Worm (Caenorhabditis elegans) whole organism, young adult: ENCODE measurements around the gene Y37E11AL.3.

Experiments used
- B0261.1 ChIP-seq: sonication (generic microtip); optimal IDR thresholded peaks from 2 replicates; lab custom pipeline; 2016; ENCODE audit warnings: mild to moderate bottlenecking, missing genetic modification characterization, moderate library complexity, missing compliant biosample characterization
- C17E4.6 ChIP-seq: fragments of 200-800 bp; sonication (Bioruptor generic); IDR thresholded peaks from 2 replicates; pipeline ENCODE4 v1.3.6; 2022; ENCODE audit warnings: missing genetic modification reagents, missing genetic modification characterization, missing compliant biosample characterization
- D2030.7 ChIP-seq: fragments of 200-800 bp; sonication (Bioruptor generic); IDR thresholded peaks from 2 replicates; pipeline ENCODE4 v1.3.6; 2022; ENCODE audit warnings: missing genetic modification reagents, missing genetic modification characterization, missing compliant biosample characterization
- F22D6.2 ChIP-seq: sonication (generic microtip); optimal IDR thresholded peaks from 2 replicates; lab custom pipeline; 2016; ENCODE audit warnings: mild to moderate bottlenecking, missing genetic modification characterization, missing compliant biosample characterization
- F23B12.7 ChIP-seq: sonication (generic microtip); optimal IDR thresholded peaks from 2 replicates; lab custom pipeline; 2017; ENCODE audit warnings: missing genetic modification characterization, mild to moderate bottlenecking, missing compliant biosample characterization, antibody characterized with exemption, moderate library complexity; ENCODE audit not compliant: insufficient read depth
- F33H1.4 ChIP-seq: fragments of 200-800 bp; sonication (Bioruptor generic); IDR thresholded peaks from 2 replicates; pipeline ENCODE4 v1.3.6; 2022; ENCODE audit warnings: missing genetic modification reagents, missing genetic modification characterization, missing compliant biosample characterization
- K11D2.4 ChIP-seq: fragments of 200-800 bp; sonication (Bioruptor generic); IDR thresholded peaks from 2 replicates; pipeline ENCODE4 v1.3.6; 2022; ENCODE audit warnings: missing genetic modification reagents, missing genetic modification characterization, missing compliant biosample characterization
- T07F8.4 ChIP-seq: sonication (generic microtip); optimal IDR thresholded peaks from 2 replicates; lab custom pipeline; 2016; ENCODE audit warnings: mild to moderate bottlenecking, missing genetic modification characterization, moderate library complexity, missing compliant biosample characterization
- Y79H2A.3 ChIP-seq: fragments of 200-800 bp; sonication (Bioruptor generic); conservative IDR thresholded peaks from 2 replicates; pipeline ENCODE4 v1.3.6; 2022; ENCODE audit warnings: missing genetic modification reagents, missing genetic modification characterization, missing compliant biosample characterization
- ZK185.1 ChIP-seq: sonication (generic microtip); optimal IDR thresholded peaks from 2 replicates; lab custom pipeline; 2016; ENCODE audit warnings: mild to moderate bottlenecking, missing genetic modification characterization, missing compliant biosample characterization; ENCODE audit not compliant: poor library complexity, severe bottlenecking
- athp-1 ChIP-seq: sonication (generic microtip); optimal IDR thresholded peaks from 2 replicates; lab custom pipeline; 2017; ENCODE audit warnings: mild to moderate bottlenecking, missing genetic modification characterization, missing compliant biosample characterization
- attf-3 ChIP-seq: fragments of 200-800 bp; sonication (Bioruptor generic); conservative IDR thresholded peaks from 2 replicates; pipeline ENCODE4 v1.3.6; 2022; ENCODE audit warnings: missing genetic modification reagents, missing genetic modification characterization, missing compliant biosample characterization
- attf-5 ChIP-seq: fragments of 200-800 bp; sonication (Bioruptor generic); optimal IDR thresholded peaks from 2 replicates; lab custom pipeline; 2018; ENCODE audit warnings: mild to moderate bottlenecking, missing genetic modification characterization, missing compliant biosample characterization
- bed-2 ChIP-seq: fragments of 200-800 bp; sonication (Bioruptor generic); IDR thresholded peaks from 2 replicates; pipeline ENCODE4 v1.3.6; 2022; ENCODE audit warnings: missing genetic modification reagents, missing genetic modification characterization, missing compliant biosample characterization
- cebp-1 ChIP-seq, 2 experiments: fragments of 200-800 bp in 1 of 2; sonication (Bioruptor generic) in 1 of 2; sonication (generic microtip) in 1 of 2; IDR thresholded peaks in 1 of 2; optimal IDR thresholded peaks in 1 of 2; 2 replicates each; pipeline versions ENCODE4 v1.3.6 to Lab custom; 2017 to 2022; ENCODE audit warnings: missing compliant biosample characterization in 2 of 2, missing genetic modification characterization in 2 of 2, mild to moderate bottlenecking in 1 of 2, missing genetic modification reagents in 1 of 2, moderate library complexity in 1 of 2
- cebp-2 ChIP-seq: fragments of 200-800 bp; sonication (Bioruptor generic); IDR thresholded peaks from 2 replicates; pipeline ENCODE4 v1.3.6; 2022; ENCODE audit warnings: missing genetic modification characterization, missing compliant biosample characterization
- ceh-27 ChIP-seq: fragments of 200-800 bp; sonication (Bioruptor generic); optimal IDR thresholded peaks from 2 replicates; lab custom pipeline; 2018; ENCODE audit warnings: mild to moderate bottlenecking, missing genetic modification characterization, moderate library complexity, missing compliant biosample characterization
- ceh-40 ChIP-seq: fragments of 200-800 bp; sonication (Bioruptor generic); IDR thresholded peaks from 2 replicates; pipeline ENCODE4 v1.3.6; 2022; ENCODE audit warnings: missing genetic modification characterization, missing compliant biosample characterization
- die-1 ChIP-seq: sonication (generic microtip); optimal IDR thresholded peaks from 2 replicates; lab custom pipeline; 2016; ENCODE audit warnings: missing genotype, mild to moderate bottlenecking, missing genetic modification characterization, missing compliant biosample characterization
- dox-1 ChIP-seq: fragments of 200-800 bp; sonication (Bioruptor generic); IDR thresholded peaks from 2 replicates; pipeline ENCODE4 v1.3.6; 2022; ENCODE audit warnings: missing genetic modification reagents, missing genetic modification characterization, missing compliant biosample characterization
- dpl-1 ChIP-seq: fragments of 150-350 bp; optimal IDR thresholded peaks from 2 replicates; lab custom pipeline; 2014; ENCODE audit warnings: missing biosample characterization, missing genetic modification reagents, missing genetic modification characterization
- efl-1 ChIP-seq: fragments of 150-350 bp; optimal IDR thresholded peaks from 2 replicates; lab custom pipeline; 2014; ENCODE audit warnings: missing biosample characterization, missing genetic modification reagents, missing genetic modification characterization
- hlh-26 ChIP-seq: fragments of 200-800 bp; sonication (Bioruptor generic); conservative IDR thresholded peaks from 2 replicates; pipeline ENCODE4 v1.3.6; 2022; ENCODE audit warnings: missing genetic modification reagents, missing genetic modification characterization, missing compliant biosample characterization
- lin-26 ChIP-seq: fragments of 200-800 bp; sonication (Bioruptor generic); IDR thresholded peaks from 2 replicates; pipeline ENCODE4 v1.3.6; 2022; ENCODE audit warnings: missing genetic modification reagents, missing genetic modification characterization, missing compliant biosample characterization
- lin-35 ChIP-seq, 3 experiments: fragments of 150-350 bp in 2 of 3; sonication (generic microtip) in 1 of 3; optimal IDR thresholded peaks; 2 replicates each; lab custom pipeline; 2014 to 2018; ENCODE audit warnings: missing biosample characterization in 3 of 3, missing genetic modification characterization in 3 of 3, missing genetic modification reagents in 3 of 3
- lin-54 ChIP-seq: fragments of 200-800 bp; sonication (Bioruptor generic); optimal IDR thresholded peaks from 2 replicates; lab custom pipeline; 2018; ENCODE audit warnings: mild to moderate bottlenecking, missing genetic modification characterization, missing compliant biosample characterization
- lsl-1 ChIP-seq: fragments of 200-800 bp; sonication (Bioruptor generic); optimal IDR thresholded peaks from 2 replicates; lab custom pipeline; 2018; ENCODE audit warnings: mild to moderate bottlenecking, missing genetic modification characterization, moderate library complexity, missing compliant biosample characterization
- lsy-27 ChIP-seq: sonication (generic microtip); optimal IDR thresholded peaks from 2 replicates; lab custom pipeline; 2017; ENCODE audit warnings: missing genetic modification characterization, mild to moderate bottlenecking, missing compliant biosample characterization, antibody characterized with exemption, missing genotype, borderline replicate concordance; ENCODE audit not compliant: insufficient read depth
- madf-6 ChIP-seq: fragments of 200-800 bp; sonication (Bioruptor generic); IDR thresholded peaks from 2 replicates; pipeline ENCODE4 v1.3.6; 2022; ENCODE audit warnings: missing genetic modification reagents, missing genetic modification characterization, missing compliant biosample characterization
- mcd-1 ChIP-seq: fragments of 200-800 bp; sonication (Bioruptor generic); IDR thresholded peaks from 2 replicates; pipeline ENCODE4 v1.3.6; 2022; ENCODE audit warnings: missing genetic modification reagents, missing genetic modification characterization, missing compliant biosample characterization
- nhr-27 ChIP-seq: fragments of 200-800 bp; sonication (Bioruptor generic); optimal IDR thresholded peaks from 2 replicates; lab custom pipeline; 2018; ENCODE audit warnings: mild to moderate bottlenecking, missing genetic modification characterization, moderate library complexity, missing compliant biosample characterization
- pbrm-1 ChIP-seq: fragments of 200-800 bp; sonication (Bioruptor generic); IDR thresholded peaks from 2 replicates; pipeline ENCODE4 v1.3.6; 2022; ENCODE audit warnings: missing genetic modification reagents, missing genetic modification characterization, missing compliant biosample characterization
- rcor-1 ChIP-seq: fragments of 200-800 bp; sonication (Bioruptor generic); IDR thresholded peaks from 2 replicates; pipeline ENCODE4 v1.3.6; 2022; ENCODE audit warnings: missing genetic modification reagents, missing genetic modification characterization, missing compliant biosample characterization
- snpc-4 ChIP-seq, 5 experiments: fragments of 150-350 bp in 1 of 5; sonication (generic microtip) in 4 of 5; optimal IDR thresholded peaks; 2 replicates each; lab custom pipeline; 2014 to 2018; ENCODE audit warnings: missing genetic modification characterization in 5 of 5, missing biosample characterization in 3 of 5, antibody characterized with exemption in 2 of 5, mild to moderate bottlenecking in 2 of 5, missing compliant biosample characterization in 2 of 5, missing genotype in 2 of 5, moderate library complexity in 2 of 5, missing genetic modification reagents in 1 of 5
- sptf-2 ChIP-seq: fragments of 200-800 bp; sonication (Bioruptor generic); optimal IDR thresholded peaks from 2 replicates; lab custom pipeline; 2018; ENCODE audit warnings: mild to moderate bottlenecking, missing genetic modification characterization, missing compliant biosample characterization
- tbp1 ChIP-seq: fragments of 200-800 bp; sonication (Bioruptor generic); optimal IDR thresholded peaks from 2 replicates; lab custom pipeline; 2018; ENCODE audit warnings: mild to moderate bottlenecking, missing genetic modification characterization, missing compliant biosample characterization
- zfh-2 ChIP-seq: fragments of 200-800 bp; sonication (Bioruptor generic); conservative IDR thresholded peaks from 2 replicates; pipeline ENCODE4 v1.3.6; 2022; ENCODE audit warnings: missing genetic modification reagents, missing genetic modification characterization, missing compliant biosample characterization
- ztf-22 ChIP-seq: fragments of 200-800 bp; sonication (Bioruptor generic); optimal IDR thresholded peaks from 2 replicates; lab custom pipeline; 2018; ENCODE audit warnings: mild to moderate bottlenecking, missing genetic modification characterization, moderate library complexity, missing compliant biosample characterization
- ztf-3 ChIP-seq: fragments of 200-800 bp; sonication (Bioruptor generic); optimal IDR thresholded peaks from 2 replicates; lab custom pipeline; 2018; ENCODE audit warnings: mild to moderate bottlenecking, missing genetic modification characterization, missing compliant biosample characterization

The Y37E11AL.3 gene

DNA sequence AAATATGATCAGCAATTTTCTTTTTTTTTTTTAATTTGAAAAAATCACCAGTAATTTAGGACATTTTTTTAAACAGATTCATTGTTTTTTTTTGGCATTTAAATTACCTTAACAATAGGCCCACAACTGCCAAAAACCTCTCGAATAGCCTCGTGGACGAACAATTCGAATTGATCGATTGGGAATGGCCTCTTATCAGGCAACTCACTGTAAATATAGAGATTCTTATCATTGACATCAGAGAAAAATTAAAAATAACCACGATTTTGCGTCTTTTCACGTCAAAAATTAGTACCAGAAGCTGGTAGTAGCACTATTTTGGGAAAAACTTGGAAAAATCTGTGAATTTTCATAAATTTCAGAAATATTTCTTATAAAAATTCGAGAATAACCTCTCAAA is 27.2 kb downstream of the Y37E11AL.3 start:
- no peak for TF ChIP-seq T07F8.4 (tag; lab: Kevin White, UChicago)
- TF ChIP-seq ceh-40 (GFP tag; lab: Robert Waterston, UW), result no peak
- TF ChIP-seq attf-3 (GFP tag; lab: Robert Waterston, UW), result no peak

DNA sequence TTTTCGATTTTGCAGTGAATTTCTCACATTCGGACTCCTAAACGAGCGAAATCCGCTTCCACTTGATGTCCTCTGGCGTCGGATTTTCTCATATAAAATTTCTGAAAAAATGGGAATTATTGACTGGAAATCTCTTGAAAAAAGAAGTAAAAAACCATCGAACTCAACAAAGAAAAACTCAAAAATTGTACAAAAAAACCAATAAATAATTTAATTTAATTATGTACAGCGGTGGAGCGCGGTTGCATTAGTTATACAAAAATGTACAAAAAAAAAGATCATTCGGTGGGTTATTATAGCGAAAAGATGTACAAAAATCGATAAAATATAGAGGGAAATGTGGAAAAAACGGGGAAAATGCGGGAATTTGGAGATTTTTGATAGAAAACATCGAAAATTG is 28.0 kb downstream of the Y37E11AL.3 start, which contains the start of gene Y37E11AM.4:
TSS of gene Y37E11AM.4 (minus strand) at position 101 of the 400 bp plus-strand sequence.
- no peak for TF ChIP-seq sptf-2 (GFP tag; lab: Kevin White, UChicago)
- TF ChIP-seq F22D6.2 (tag; lab: Kevin White, UChicago), result no peak

DNA sequence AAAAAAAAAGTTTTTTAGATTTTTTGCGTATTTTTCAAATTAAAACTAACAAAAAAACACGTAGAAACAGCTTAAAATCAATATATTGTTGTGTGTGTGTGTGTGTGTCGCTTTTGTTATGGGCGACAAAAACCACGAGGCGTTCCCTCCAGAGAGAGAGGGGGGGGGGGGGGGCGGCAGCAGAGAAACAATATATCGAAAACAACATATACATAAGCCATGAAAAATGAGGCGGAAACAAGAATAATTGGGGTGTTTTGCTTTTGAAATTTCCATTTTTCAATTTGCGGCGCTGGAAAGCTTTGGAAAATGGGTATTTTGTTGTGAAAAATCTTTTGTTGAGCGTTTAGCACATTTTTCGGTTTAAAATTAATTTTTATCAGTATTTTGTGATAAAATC is 30.6 kb downstream of the Y37E11AL.3 start, which contains the start of gene Y37E11AM.2:
TSS of gene Y37E11AM.2 (minus strand) at position 101 of the 400 bp plus-strand sequence.
- no peak for TF ChIP-seq Y79H2A.3 (GFP tag; lab: Robert Waterston, UW)
- 0 out of 2 replicates have a peak, but pooled peaks have one; percentile 17 for TF ChIP-seq zfh-2 (GFP tag; lab: Robert Waterston, UW)

DNA sequence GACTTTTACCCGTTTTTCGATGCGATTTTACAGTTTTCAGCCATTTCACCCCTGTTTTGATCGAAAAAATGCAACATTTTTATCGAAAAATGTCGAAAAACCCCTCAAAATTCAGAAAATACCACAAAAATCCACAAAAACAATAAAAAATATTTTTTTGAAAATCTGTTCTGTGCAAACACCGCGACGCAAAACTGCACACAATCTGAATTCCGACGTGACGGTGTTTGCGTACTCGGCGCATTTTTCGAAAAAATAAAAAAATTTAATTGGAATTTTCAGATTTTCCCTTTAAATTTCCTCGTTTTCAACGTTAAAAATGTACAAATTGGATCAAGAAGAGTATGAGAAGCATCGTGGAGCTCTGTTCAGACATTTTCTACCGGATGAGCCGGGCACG is 31.1 kb downstream of the Y37E11AL.3 start, which contains the start of gene smgl-2:
TSS of gene smgl-2 (plus strand) at position 320 of the 400 bp plus-strand sequence.
- TF ChIP-seq nhr-27 (tag; lab: Kevin White, UChicago) (no peak), cebp-2 (GFP tag; lab: Robert Waterston, UW) (no peak), ztf-3 (GFP tag; lab: Kevin White, UChicago) (no peak), cebp-1 (GFP tag; IDR thresholded peaks at IDR 0.05; lab: Robert Waterston, UW) (no peak), cebp-1 (tag; optimal IDR thresholded peaks at IDR 0.05; lab: Kevin White, UChicago) (peak; percentile 37), F23B12.7 (peak; percentile 24), attf-5 (GFP tag; lab: Kevin White, UChicago) (peak; percentile 84), ZK185.1 (tag; lab: Kevin White, UChicago) (no peak), hlh-26 (GFP tag; lab: Robert Waterston, UW) (no peak), die-1 (no peak), B0261.1 (tag; lab: Kevin White, UChicago) (no peak), snpc-4 (GFP tag; optimal IDR thresholded peaks at IDR 0.05; lab: Kevin White, UChicago) (no peak), snpc-4 (tag; optimal IDR thresholded peaks at IDR 0.05; lab: Kevin White, UChicago) (peak in 2 of 4 experiments; percentile 40 to 48), K11D2.4 (GFP tag; lab: Robert Waterston, UW) (peak; percentile 52; the same call in 1 of the 2 replicates), lin-35 (GFP tag; optimal IDR thresholded peaks at IDR 0.05; lab: Kevin White, UChicago) (peak in 1 of 3 experiments; percentile 76), lin-26 (GFP tag; lab: Robert Waterston, UW) (no peak), sptf-2 (GFP tag; lab: Kevin White, UChicago) (no peak), tbp1 (GFP tag; lab: Kevin White, UChicago) (peak; percentile 40), D2030.7 (GFP tag; lab: Robert Waterston, UW) (peak; percentile 46; the same call in 1 of the 2 replicates), C17E4.6 (GFP tag; lab: Robert Waterston, UW) (no peak), dox-1 (GFP tag; lab: Robert Waterston, UW) (peak; percentile 37; the same call in 1 of the 2 replicates), rcor-1 (GFP tag; lab: Robert Waterston, UW) (0 out of 2 replicates have a peak, but pooled peaks have one; percentile 28), dpl-1 (GFP tag; lab: Kevin White, UChicago) (peak; percentile 30), efl-1 (peak; percentile 36), madf-6 (GFP tag; lab: Robert Waterston, UW) (peak; percentile 40; the same call in 1 of the 2 replicates), pbrm-1 (GFP tag; lab: Robert Waterston, UW) (peak; percentile 68; the same call in 1 of the 2 replicates), lin-54 (peak; percentile 78), ceh-27 (GFP tag; lab: Kevin White, UChicago) (no peak), lsy-27 (tag; lab: Kevin White, UChicago) (no peak), bed-2 (no peak), athp-1 (tag; lab: Kevin White, UChicago) (peak; percentile 43), attf-3 (GFP tag; lab: Robert Waterston, UW) (no peak), mcd-1 (GFP tag; lab: Robert Waterston, UW) (peak; percentile 75), lsl-1 (GFP tag; lab: Kevin White, UChicago) (peak; percentile 12), F33H1.4 (peak; percentile 37; the same call in 1 of the 2 replicates), ztf-22 (GFP tag; lab: Kevin White, UChicago) (no peak)
